Worm (Caenorhabditis elegans) whole organism, L4 larva: ENCODE results near the gene C25H3.3.

Source experiments
- F10B5.3 ChIP-seq: sonication (generic microtip); optimal IDR thresholded peaks from 2 replicates; lab custom pipeline; 2016; ENCODE audit warnings: mild to moderate bottlenecking, missing genetic modification characterization, missing compliant biosample characterization
- F37D6.2 ChIP-seq: sonication (generic microtip); optimal IDR thresholded peaks from 2 replicates; lab custom pipeline; 2016; ENCODE audit warnings: mild to moderate bottlenecking, missing genetic modification characterization, missing compliant biosample characterization
- T20F7.1 ChIP-seq: fragments of 200-800 bp; sonication (Bioruptor generic); optimal IDR thresholded peaks from 2 replicates; lab custom pipeline; 2018; ENCODE audit warnings: mild to moderate bottlenecking, missing genetic modification characterization, missing compliant biosample characterization
- Y48G9A.11 ChIP-seq: fragments of 200-800 bp; sonication (Bioruptor generic); IDR thresholded peaks from 2 replicates; pipeline ENCODE4 v1.3.6; 2022; ENCODE audit warnings: missing genetic modification reagents, missing genetic modification characterization, missing compliant biosample characterization
- Y5F2A.4 ChIP-seq: fragments of 200-800 bp; sonication (Bioruptor generic); optimal IDR thresholded peaks from 2 replicates; lab custom pipeline; 2018; ENCODE audit warnings: mild to moderate bottlenecking, missing genetic modification characterization, missing compliant biosample characterization
- ZK337.2 ChIP-seq: fragments of 200-800 bp; sonication (Bioruptor generic); IDR thresholded peaks from 2 replicates; pipeline ENCODE4 v1.3.6; 2022; ENCODE audit warnings: missing genetic modification reagents, missing genetic modification characterization, missing compliant biosample characterization
- ama-1 ChIP-seq: fragments of 150-350 bp; optimal IDR thresholded peaks from 2 replicates; lab custom pipeline; 2014; ENCODE audit warnings: inconsistent platforms, mixed read lengths
- arid-1 ChIP-seq: fragments of 200-800 bp; sonication (Bioruptor generic); conservative IDR thresholded peaks from 2 replicates; pipeline ENCODE4 v1.3.6; 2022; ENCODE audit warnings: missing genetic modification reagents, missing genetic modification characterization, missing compliant biosample characterization
- attf-4 ChIP-seq: sonication (generic microtip); optimal IDR thresholded peaks from 3 replicates; lab custom pipeline; 2017; ENCODE audit warnings: missing biosample characterization, missing genetic modification characterization
- ceh-28 ChIP-seq: fragments of 150-350 bp; optimal IDR thresholded peaks from 2 replicates; lab custom pipeline; 2014; ENCODE audit warnings: missing biosample characterization, missing genetic modification reagents, missing genetic modification characterization
- ceh-62 ChIP-seq: sonication (generic microtip); optimal IDR thresholded peaks from 2 replicates; lab custom pipeline; 2017; ENCODE audit warnings: missing biosample characterization, missing genetic modification characterization
- cey-2 ChIP-seq: sonication (generic microtip); optimal IDR thresholded peaks from 3 replicates; lab custom pipeline; 2017; ENCODE audit warnings: missing genetic modification characterization, mild to moderate bottlenecking, missing compliant biosample characterization, antibody characterized with exemption, borderline replicate concordance; ENCODE audit not compliant: insufficient read depth
- daf-12 ChIP-seq: fragments of 150-350 bp; optimal IDR thresholded peaks from 2 replicates; lab custom pipeline; 2014; ENCODE audit warnings: missing biosample characterization, missing genetic modification reagents, missing genetic modification characterization
- egl-27 ChIP-seq: sonication (generic microtip); optimal IDR thresholded peaks from 3 replicates; lab custom pipeline; 2017; ENCODE audit warnings: missing biosample characterization, missing genetic modification reagents, missing genetic modification characterization
- egl-43 ChIP-seq: fragments of 200-800 bp; sonication (Bioruptor generic); IDR thresholded peaks from 2 replicates; pipeline ENCODE4 v1.3.6; 2022; ENCODE audit warnings: missing genetic modification reagents, missing genetic modification characterization, missing compliant biosample characterization
- fkh-10 ChIP-seq: fragments of 150-350 bp; optimal IDR thresholded peaks from 2 replicates; lab custom pipeline; 2014; ENCODE audit warnings: missing biosample characterization, missing genetic modification reagents, missing genetic modification characterization
- fos-1 ChIP-seq: fragments of 150-350 bp; optimal IDR thresholded peaks from 2 replicates; lab custom pipeline; 2014; ENCODE audit warnings: missing biosample characterization, missing genetic modification characterization
- gei-8 ChIP-seq: fragments of 200-800 bp; sonication (Bioruptor generic); optimal IDR thresholded peaks from 2 replicates; lab custom pipeline; 2018; ENCODE audit warnings: mild to moderate bottlenecking, missing genetic modification characterization, missing compliant biosample characterization
- hmg-1.1 ChIP-seq: fragments of 200-800 bp; sonication (Bioruptor generic); IDR thresholded peaks from 2 replicates; pipeline ENCODE4 v1.3.6; 2022; ENCODE audit warnings: missing genetic modification reagents, missing genetic modification characterization, missing compliant biosample characterization
- jun-1 ChIP-seq: fragments of 150-350 bp; optimal IDR thresholded peaks from 2 replicates; lab custom pipeline; 2014; ENCODE audit warnings: missing biosample characterization, missing genetic modification reagents, missing genetic modification characterization
- lin-1 ChIP-seq: fragments of 200-800 bp; sonication (Bioruptor generic); IDR thresholded peaks from 2 replicates; pipeline ENCODE4 v1.3.6; 2022; ENCODE audit warnings: missing genetic modification reagents, missing genetic modification characterization, missing compliant biosample characterization
- lin-13 ChIP-seq: fragments of 150-350 bp; optimal IDR thresholded peaks from 2 replicates; lab custom pipeline; 2014; ENCODE audit warnings: missing biosample characterization, missing genetic modification reagents, missing genetic modification characterization
- lin-38 ChIP-seq: fragments of 200-800 bp; sonication (Bioruptor generic); IDR thresholded peaks from 2 replicates; pipeline ENCODE4 v1.3.6; 2022; ENCODE audit warnings: missing genetic modification reagents, missing genetic modification characterization, missing compliant biosample characterization
- lir-3 ChIP-seq: sonication (generic microtip); optimal IDR thresholded peaks from 2 replicates; lab custom pipeline; 2016; ENCODE audit warnings: mild to moderate bottlenecking, missing genetic modification characterization, missing compliant biosample characterization
- mdl-1 ChIP-seq, 2 experiments: fragments of 150-350 bp in 1 of 2; sonication (generic microtip) in 1 of 2; optimal IDR thresholded peaks; 2 replicates each; lab custom pipeline; 2014 to 2017; ENCODE audit warnings: missing biosample characterization in 2 of 2, missing genetic modification characterization in 2 of 2
- mep-1 ChIP-seq: fragments of 150-350 bp; sonication (generic microtip); optimal IDR thresholded peaks from 3 replicates; lab custom pipeline; 2014; ENCODE audit warnings: missing biosample characterization, missing genetic modification characterization
- mes-2 ChIP-seq: sonication (generic microtip); optimal IDR thresholded peaks from 2 replicates; lab custom pipeline; 2016; ENCODE audit warnings: missing genotype, mild to moderate bottlenecking, missing genetic modification characterization, missing compliant biosample characterization; ENCODE audit not compliant: poor library complexity, severe bottlenecking
- mxl-2 ChIP-seq: fragments of 200-800 bp; sonication (Bioruptor generic); conservative IDR thresholded peaks from 2 replicates; pipeline ENCODE4 v1.3.6; 2022; ENCODE audit warnings: missing genetic modification reagents, missing genetic modification characterization, missing compliant biosample characterization
- mxl-3 ChIP-seq: fragments of 200-800 bp; sonication (Bioruptor generic); optimal IDR thresholded peaks from 2 replicates; lab custom pipeline; 2018; ENCODE audit warnings: mild to moderate bottlenecking, missing genetic modification characterization, missing compliant biosample characterization
- nhr-10 ChIP-seq: fragments of 150-350 bp; optimal IDR thresholded peaks from 2 replicates; lab custom pipeline; 2014; ENCODE audit warnings: missing biosample characterization, missing genetic modification characterization
- nhr-237 ChIP-seq: sonication (generic microtip); optimal IDR thresholded peaks from 2 replicates; lab custom pipeline; 2017; ENCODE audit warnings: missing biosample characterization, missing genetic modification characterization
- nhr-28 ChIP-seq: fragments of 150-350 bp; optimal IDR thresholded peaks from 2 replicates; lab custom pipeline; 2014; ENCODE audit warnings: missing biosample characterization, missing genetic modification characterization
- nhr-41 ChIP-seq: fragments of 200-800 bp; sonication (Bioruptor generic); IDR thresholded peaks from 2 replicates; pipeline ENCODE4 v1.3.6; 2022; ENCODE audit warnings: missing genetic modification reagents, missing genetic modification characterization, missing compliant biosample characterization
- nhr-6 ChIP-seq: fragments of 150-350 bp; optimal IDR thresholded peaks from 2 replicates; lab custom pipeline; 2014; ENCODE audit warnings: missing biosample characterization, missing genetic modification characterization
- nhr-76 ChIP-seq: fragments of 150-350 bp; optimal IDR thresholded peaks from 2 replicates; lab custom pipeline; 2014; ENCODE audit warnings: missing biosample characterization, missing genetic modification characterization
- pha-4 ChIP-seq, 2 experiments: fragments of 150-350 bp in 1 of 2; fragments of 200-800 bp in 1 of 2; sonication (Bioruptor generic) in 1 of 2; IDR thresholded peaks in 1 of 2; optimal IDR thresholded peaks in 1 of 2; 2 replicates each; pipeline versions ENCODE4 v1.3.6 to Lab custom; 2014 to 2022; ENCODE audit warnings: missing genetic modification characterization in 2 of 2, missing genetic modification reagents in 2 of 2, missing biosample characterization in 1 of 2, missing compliant biosample characterization in 1 of 2
- php-3 ChIP-seq: fragments of 200-800 bp; sonication (Bioruptor generic); IDR thresholded peaks from 2 replicates; pipeline ENCODE4 v1.3.6; 2022; ENCODE audit warnings: missing genetic modification reagents, missing genetic modification characterization, missing compliant biosample characterization
- rbr-2 ChIP-seq: sonication (generic microtip); optimal IDR thresholded peaks from 2 replicates; lab custom pipeline; 2016; ENCODE audit warnings: missing genotype, missing genetic modification characterization, missing compliant biosample characterization
- sdz-12 ChIP-seq: fragments of 200-800 bp; sonication (Bioruptor generic); optimal IDR thresholded peaks from 2 replicates; lab custom pipeline; 2018; ENCODE audit warnings: mild to moderate bottlenecking, missing genetic modification characterization, missing compliant biosample characterization
- skn-1 ChIP-seq: fragments of 150-350 bp; optimal IDR thresholded peaks from 2 replicates; lab custom pipeline; 2014; ENCODE audit warnings: missing biosample characterization, missing genetic modification characterization
- snpc-1.2 ChIP-seq: fragments of 200-800 bp; sonication (Bioruptor generic); IDR thresholded peaks from 2 replicates; pipeline ENCODE4 v1.3.6; 2022; ENCODE audit warnings: missing genetic modification reagents, missing genetic modification characterization, missing compliant biosample characterization
- snpc-4 ChIP-seq: fragments of 150-350 bp; optimal IDR thresholded peaks from 2 replicates; lab custom pipeline; 2014; ENCODE audit warnings: missing biosample characterization, missing genetic modification characterization
- spr-1 ChIP-seq: sonication (generic microtip); optimal IDR thresholded peaks from 2 replicates; lab custom pipeline; 2016; ENCODE audit warnings: mild to moderate bottlenecking, missing genetic modification characterization, missing compliant biosample characterization
- spr-3 ChIP-seq: fragments of 200-800 bp; sonication (Bioruptor generic); optimal IDR thresholded peaks from 2 replicates; lab custom pipeline; 2018; ENCODE audit warnings: mild to moderate bottlenecking, missing genetic modification characterization, missing compliant biosample characterization
- unc-130 ChIP-seq: sonication (generic microtip); optimal IDR thresholded peaks from 2 replicates; lab custom pipeline; 2016; ENCODE audit warnings: missing genetic modification reagents, missing genetic modification characterization, missing compliant biosample characterization
- vab-7 ChIP-seq: fragments of 200-800 bp; sonication (Bioruptor generic); IDR thresholded peaks from 2 replicates; pipeline ENCODE4 v1.3.6; 2022; ENCODE audit warnings: missing genetic modification reagents, missing genetic modification characterization, missing compliant biosample characterization
- zfp-2 ChIP-seq: sonication (generic microtip); optimal IDR thresholded peaks from 2 replicates; lab custom pipeline; 2016; ENCODE audit warnings: mild to moderate bottlenecking, missing genetic modification characterization, missing compliant biosample characterization
- zfp-3 ChIP-seq: fragments of 200-800 bp; sonication (Bioruptor generic); conservative IDR thresholded peaks from 2 replicates; pipeline ENCODE4 v1.3.6; 2022; ENCODE audit warnings: missing genetic modification reagents, missing genetic modification characterization, missing compliant biosample characterization
- zip-2 ChIP-seq: fragments of 150-350 bp; optimal IDR thresholded peaks from 2 replicates; lab custom pipeline; 2014; ENCODE audit warnings: missing biosample characterization, missing genetic modification characterization
- ztf-11 ChIP-seq: fragments of 150-350 bp; optimal IDR thresholded peaks from 2 replicates; lab custom pipeline; 2014; ENCODE audit warnings: missing biosample characterization, missing genetic modification characterization

Gene C25H3.3

ce11 chrII:5712126-5712525 lies 18.1 kb downstream of the C25H3.3 start:
- TF ChIP-seq arid-1 (GFP tag; lab: Robert Waterston, UW) = 0 out of 2 replicates have a peak, but pooled peaks have one; percentile 20
- no peak for TF ChIP-seq egl-27 (tag; lab: Kevin White, UChicago)
- TF ChIP-seq zfp-3 = no peak
- 0 out of 2 replicates have a peak, but pooled peaks have one; percentile 8 for TF ChIP-seq snpc-1.2 (GFP tag; lab: Robert Waterston, UW)
- TF ChIP-seq lin-38 (GFP tag; lab: Robert Waterston, UW) = no peak
- peak; percentile 26; the same call in 1 of the 2 replicates for TF ChIP-seq Y48G9A.11 (GFP tag; lab: Robert Waterston, UW)
- no peak for TF ChIP-seq ZK337.2
- TF ChIP-seq php-3 (GFP tag; lab: Robert Waterston, UW) = 0 out of 2 replicates have a peak, but pooled peaks have one; percentile 25
- peak; percentile 5 for TF ChIP-seq mep-1
- TF ChIP-seq unc-130 (GFP tag; lab: Kevin White, UChicago) = no peak
- TF ChIP-seq ama-1 = peak; percentile 81
- peak; percentile 30 for TF ChIP-seq T20F7.1 (GFP tag; lab: Kevin White, UChicago)
- TF ChIP-seq mes-2 = peak; percentile 4
- peak; percentile 34 for TF ChIP-seq spr-1 (tag; lab: Kevin White, UChicago)

ce11 chrII:5714807-5715206 lies 20.8 kb downstream of the C25H3.3 start, which contains the start of the genes tiar-1 and lelo-4:
Gene tiar-1 (minus strand): TSS chrII:5714823.
Gene lelo-4 (plus strand): TSS chrII:5714924.
- no peak for TF ChIP-seq mdl-1 (tag; optimal IDR thresholded peaks at IDR 0.05; lab: Kevin White, UChicago)
- no peak for TF ChIP-seq fos-1 (tag; lab: Kevin White, UChicago)
- no peak for TF ChIP-seq mxl-2 (GFP tag; lab: Robert Waterston, UW)
- TF ChIP-seq ZK337.2 = no peak
- TF ChIP-seq cey-2 (tag; lab: Kevin White, UChicago) = no peak
- TF ChIP-seq egl-43 (GFP tag; lab: Robert Waterston, UW) = no peak
- TF ChIP-seq lin-1 = no peak
- 0 out of 2 replicates have a peak, but pooled peaks have one; percentile 27 for TF ChIP-seq arid-1 (GFP tag; lab: Robert Waterston, UW)
- no peak for TF ChIP-seq mxl-3 (GFP tag; lab: Kevin White, UChicago)
- no peak for TF ChIP-seq nhr-76
- no peak for TF ChIP-seq F10B5.3 (tag; lab: Kevin White, UChicago)
- TF ChIP-seq lin-13 (GFP tag; lab: Kevin White, UChicago) = peak; percentile 64
- TF ChIP-seq lin-38 (GFP tag; lab: Robert Waterston, UW) = peak; percentile 53
- TF ChIP-seq ceh-62 (tag; lab: Kevin White, UChicago) = no peak
- TF ChIP-seq nhr-10 (tag; lab: Kevin White, UChicago) = no peak
- TF ChIP-seq jun-1 (tag; lab: Kevin White, UChicago) = no peak
- no peak for TF ChIP-seq snpc-1.2 (GFP tag; lab: Robert Waterston, UW)
- TF ChIP-seq snpc-4 (tag; lab: Kevin White, UChicago) = no peak
- TF ChIP-seq zfp-2 (tag; lab: Kevin White, UChicago) = peak; percentile 18
- peak; percentile 44; the same call in 1 of the 2 replicates for TF ChIP-seq hmg-1.1 (GFP tag; lab: Robert Waterston, UW)
- no peak for TF ChIP-seq F37D6.2
- TF ChIP-seq nhr-6 (tag; lab: Kevin White, UChicago) = peak; percentile 38
- no peak for TF ChIP-seq lir-3 (tag; lab: Kevin White, UChicago)
- no peak for TF ChIP-seq egl-27 (tag; lab: Kevin White, UChicago)
- TF ChIP-seq nhr-28 (tag; lab: Kevin White, UChicago) = peak; percentile 34
- TF ChIP-seq sdz-12 (GFP tag; lab: Kevin White, UChicago) = no peak
- no peak for TF ChIP-seq nhr-237 (tag; lab: Kevin White, UChicago)
- no peak for TF ChIP-seq skn-1
- TF ChIP-seq spr-3 (GFP tag; lab: Kevin White, UChicago) = no peak
- no peak for TF ChIP-seq zip-2
- TF ChIP-seq vab-7 (GFP tag; lab: Robert Waterston, UW) = no peak
- TF ChIP-seq ceh-28 = no peak
- peak; percentile 35 for TF ChIP-seq rbr-2 (tag; lab: Kevin White, UChicago)
- TF ChIP-seq fkh-10 (GFP tag; lab: Kevin White, UChicago) = no peak
- TF ChIP-seq Y5F2A.4 (GFP tag; lab: Kevin White, UChicago) = no peak
- TF ChIP-seq nhr-41 = no peak
- TF ChIP-seq ztf-11 (tag; lab: Kevin White, UChicago) = no peak
- TF ChIP-seq attf-4 = no peak
- TF ChIP-seq gei-8 (GFP tag; lab: Kevin White, UChicago) = no peak
- no peak for TF ChIP-seq pha-4 (GFP tag; IDR thresholded peaks at IDR 0.05; lab: Robert Waterston, UW)
- TF ChIP-seq pha-4 (tag; optimal IDR thresholded peaks at IDR 0.05; lab: Kevin White, UChicago) = peak; percentile 85
- TF ChIP-seq daf-12 = no peak
